Fruit fly (Drosophila melanogaster): ENCODE results near the gene PsGEF.

Gene PsGEF

DNA sequence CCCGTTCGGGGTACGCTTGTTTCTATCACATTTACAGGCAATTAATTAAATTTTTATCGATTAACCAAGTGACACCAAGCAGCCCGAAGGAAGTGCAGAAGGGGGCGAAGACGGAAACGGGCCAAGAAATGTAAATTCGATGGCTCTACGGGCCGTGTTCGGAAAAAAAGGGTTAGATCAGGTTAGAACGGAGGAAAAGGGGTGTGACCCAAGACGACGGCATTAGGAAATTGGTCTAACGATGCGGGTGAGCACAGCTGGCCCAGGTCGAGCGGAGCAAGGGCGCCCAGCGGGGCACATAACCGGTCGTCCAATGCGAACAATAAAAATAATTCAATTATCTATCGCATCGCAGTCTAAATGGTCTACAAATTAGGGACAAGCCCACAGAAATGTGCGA, 12.0 kb upstream of the PsGEF start:
- TF ChIP-seq CG5204 (GFP tag; optimal IDR thresholded peaks at IDR 0.05): no peak
- TF ChIP-seq Hr96 (GFP tag; optimal IDR thresholded peaks at IDR 0.05): no peak
- TF ChIP-seq CG7045 (GFP tag; optimal IDR thresholded peaks at IDR 0.05): no peak
- TF ChIP-seq Clk (GFP tag; optimal IDR thresholded peaks at IDR 0.05): no peak
- no peak for TF ChIP-seq toe (GFP tag; optimal IDR thresholded peaks at IDR 0.05)
- TF ChIP-seq CG11617 (GFP tag; optimal IDR thresholded peaks at IDR 0.05): no peak
- no peak for TF ChIP-seq CG1620 (GFP tag; optimal IDR thresholded peaks at IDR 0.05)
- TF ChIP-seq Crg-1 (GFP tag; optimal IDR thresholded peaks at IDR 0.05): no peak
- no peak for TF ChIP-seq kay (GFP tag; ENCODE audit: borderline replicate concordance)

DNA sequence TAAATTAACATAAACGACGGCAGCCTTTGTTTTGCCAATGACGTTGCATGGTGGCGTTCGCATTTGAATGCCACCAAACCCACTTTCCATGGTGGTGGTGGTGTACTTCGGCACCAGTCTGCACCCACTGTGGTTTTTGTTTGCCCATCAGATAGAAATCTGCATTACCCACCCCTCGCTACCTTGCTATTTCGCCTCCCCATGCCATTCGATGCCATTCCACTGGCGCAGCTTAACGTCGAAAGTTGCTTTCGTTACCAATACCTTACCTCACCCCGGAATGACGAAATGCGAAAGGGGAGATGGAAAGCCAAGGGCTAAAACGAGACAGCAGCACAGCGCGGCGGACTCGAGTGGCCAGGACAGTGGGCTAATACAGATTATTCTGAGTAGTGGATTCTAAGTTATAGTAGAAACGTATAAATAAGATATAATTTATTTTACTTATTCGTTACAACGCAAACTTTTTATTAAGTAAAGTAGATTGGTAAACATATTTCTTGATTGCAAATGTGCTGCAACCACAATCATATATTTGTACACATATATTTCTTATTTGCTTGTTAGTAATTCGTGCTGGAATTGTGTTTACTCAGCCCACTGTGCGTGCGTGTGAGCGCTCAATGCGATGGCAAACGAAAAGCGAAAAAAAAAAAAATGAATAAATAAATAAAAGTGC, 8.9 kb upstream of the PsGEF start:
- TF ChIP-seq toe (GFP tag; optimal IDR thresholded peaks at IDR 0.05) (no peak), CG12768 (GFP tag; optimal IDR thresholded peaks at IDR 0.05) (no peak), CG33017 (tag; optimal IDR thresholded peaks at IDR 0.05) (no peak), CG5204 (GFP tag; optimal IDR thresholded peaks at IDR 0.05) (no peak)

dm6 chrX:2394516-2394915, 7.1 kb upstream of the PsGEF start:
- TF ChIP-seq toe (GFP tag; optimal IDR thresholded peaks at IDR 0.05): no peak
- no peak for TF ChIP-seq CG5204 (GFP tag; optimal IDR thresholded peaks at IDR 0.05)
- TF ChIP-seq pad (GFP tag; optimal IDR thresholded peaks at IDR 0.05): no peak
- TF ChIP-seq CG33017 (tag; optimal IDR thresholded peaks at IDR 0.05): no peak
- TF ChIP-seq CG1620 (GFP tag; optimal IDR thresholded peaks at IDR 0.05): no peak
- no peak for TF ChIP-seq Crg-1 (GFP tag; optimal IDR thresholded peaks at IDR 0.05)
- no peak for TF ChIP-seq CG12768 (GFP tag; optimal IDR thresholded peaks at IDR 0.05)
- TF ChIP-seq Hr96 (GFP tag; optimal IDR thresholded peaks at IDR 0.05): no peak
- TF ChIP-seq cic (GFP tag; optimal IDR thresholded peaks at IDR 0.05): no peak

dm6 chrX:2383121-2383848, 4.2 kb downstream of the PsGEF start:
- TF ChIP-seq ovo (GFP tag; optimal IDR thresholded peaks at IDR 0.05): no peak

DNA sequence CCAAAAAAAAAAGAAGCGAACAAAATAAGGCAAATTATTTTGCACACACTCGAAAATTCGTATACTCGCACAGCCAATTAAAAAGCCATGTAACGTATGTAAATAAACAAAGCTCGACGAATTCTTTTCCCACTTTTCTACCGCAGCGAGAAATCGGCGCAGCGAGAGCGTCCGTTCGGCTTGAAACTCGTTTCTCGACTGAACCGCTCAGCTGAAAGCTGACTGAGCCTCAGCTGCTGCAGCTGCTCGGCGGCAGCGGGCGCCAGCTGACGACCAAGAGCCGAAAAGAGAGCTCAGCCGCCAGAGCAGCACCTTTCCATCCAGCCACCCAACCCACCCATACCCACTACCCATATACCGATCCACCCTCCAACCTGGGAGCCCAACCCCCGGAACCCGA, 21.3 kb downstream of the PsGEF start, which contains the start of gene CG2841:
Gene CG2841 (minus strand): TSS at position 186 of the 400 bp plus-strand sequence.
- TF ChIP-seq tj (GFP tag; optimal IDR thresholded peaks at IDR 0.05) (peak; percentile 2), Crg-1 (GFP tag; optimal IDR thresholded peaks at IDR 0.05) (no peak)

- TF ChIP-seq CG1620 (GFP tag; optimal IDR thresholded peaks at IDR 0.05) (no peak), bab1 (GFP tag; optimal IDR thresholded peaks at IDR 0.05) (peak; percentile 14)
Measured at dm6 chrX:2365405-2365804, 22.1 kb downstream of the PsGEF start.

DNA sequence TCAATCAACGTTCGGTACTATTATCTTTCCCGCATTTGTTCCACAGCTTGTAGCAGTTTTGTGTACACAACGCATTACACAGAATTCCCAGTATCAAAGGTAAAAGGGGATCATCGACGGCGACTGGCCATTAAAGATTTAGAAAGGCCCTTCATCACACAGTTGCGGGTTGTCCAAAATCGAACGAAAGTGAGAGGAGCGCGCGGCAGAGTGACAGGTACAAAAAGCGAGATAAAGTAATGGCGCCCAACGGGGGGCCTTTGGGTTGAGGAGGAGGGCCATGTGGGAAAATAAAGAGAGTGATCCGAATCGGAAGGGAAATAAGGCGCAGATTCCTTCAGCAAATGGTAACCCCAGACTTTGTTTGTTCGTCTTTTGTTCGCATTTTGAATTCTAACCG, 23.7 kb downstream of the PsGEF start:
- TF ChIP-seq tj (GFP tag; optimal IDR thresholded peaks at IDR 0.05): no peak
- no peak for TF ChIP-seq Crg-1 (GFP tag; optimal IDR thresholded peaks at IDR 0.05)
- TF ChIP-seq Mnt (GFP tag; optimal IDR thresholded peaks at IDR 0.05): no peak
- TF ChIP-seq ovo (GFP tag; optimal IDR thresholded peaks at IDR 0.05): no peak
- TF ChIP-seq CG12768 (GFP tag; optimal IDR thresholded peaks at IDR 0.05): no peak
- TF ChIP-seq CG7045 (GFP tag; optimal IDR thresholded peaks at IDR 0.05): no peak
- no peak for TF ChIP-seq CG5204 (GFP tag; optimal IDR thresholded peaks at IDR 0.05)
- TF ChIP-seq CG11617 (GFP tag; optimal IDR thresholded peaks at IDR 0.05): no peak
- no peak for TF ChIP-seq bab1 (GFP tag; optimal IDR thresholded peaks at IDR 0.05)

- TF ChIP-seq Crg-1 (GFP tag; optimal IDR thresholded peaks at IDR 0.05) (no peak), bab1 (GFP tag; optimal IDR thresholded peaks at IDR 0.05) (no peak), cic (GFP tag; optimal IDR thresholded peaks at IDR 0.05) (no peak), CG7101 (tag; optimal IDR thresholded peaks at IDR 0.05) (no peak), kay (GFP tag; ENCODE audit: borderline replicate concordance) (no peak), CG14711 (tag; optimal IDR thresholded peaks at IDR 0.05) (no peak), Mnt (GFP tag; optimal IDR thresholded peaks at IDR 0.05) (no peak), pad (GFP tag; optimal IDR thresholded peaks at IDR 0.05) (no peak), cnc (optimal IDR thresholded peaks at IDR 0.05) (no peak), CG5204 (GFP tag; optimal IDR thresholded peaks at IDR 0.05) (no peak), Clk (GFP tag; optimal IDR thresholded peaks at IDR 0.05) (no peak), Hr96 (GFP tag; optimal IDR thresholded peaks at IDR 0.05) (no peak), CG12768 (GFP tag; optimal IDR thresholded peaks at IDR 0.05) (no peak), CG7045 (GFP tag; optimal IDR thresholded peaks at IDR 0.05) (no peak), CG33017 (tag; optimal IDR thresholded peaks at IDR 0.05) (no peak), ovo (GFP tag; optimal IDR thresholded peaks at IDR 0.05) (no peak)
Measured at dm6 chrX:2362414-2362813, 25.1 kb downstream of the PsGEF start.
